Fruit fly (Drosophila melanogaster): ENCODE results near the gene mtm.

The mtm gene

dm6 chr2L:6070656-6071231 is 33.9 kb upstream of the mtm start, which contains the start of the genes CG9154 and Kr-h2 (continued):
- no peak for TF ChIP-seq chif (GFP tag; optimal IDR thresholded peaks at IDR 0.05)
- no peak for TF ChIP-seq da (GFP tag; optimal IDR thresholded peaks at IDR 0.05)
- peak; percentile 44; the same call in 2 of the 3 replicates for TF ChIP-seq Doc3 (GFP tag; IDR thresholded peaks at IDR 0.05; ENCODE audit: partially characterized antibody)
- peak; percentile 42 for TF ChIP-seq CG17186 (GFP tag; optimal IDR thresholded peaks at IDR 0.05)
- TF ChIP-seq pan (optimal IDR thresholded peaks at IDR 0.05), result no peak
- peak in 1 of 2 experiments; percentile 41 for TF ChIP-seq pan (GFP tag; optimal IDR thresholded peaks at IDR 0.05 in 1 of 2, IDR thresholded peaks at IDR 0.05 in 1 of 2)
- peak; percentile 47 for TF ChIP-seq CG7839 (tag; optimal IDR thresholded peaks at IDR 0.05)
- TF ChIP-seq Fer1 (GFP tag; optimal IDR thresholded peaks at IDR 0.05), result peak; percentile 5
- TF ChIP-seq CG34224 (GFP tag; IDR thresholded peaks at IDR 0.05; ENCODE audit: partially characterized antibody), result peak; percentile 57
- TF ChIP-seq B-H2 (GFP tag; optimal IDR thresholded peaks at IDR 0.05), result peak; percentile 48
- no peak for TF ChIP-seq CG12236 (GFP tag; optimal IDR thresholded peaks at IDR 0.05)
- TF ChIP-seq CG16813 (GFP tag; IDR thresholded peaks at IDR 0.05; ENCODE audit: partially characterized antibody), result peak; percentile 73
- TF ChIP-seq Vsx1 (GFP tag; optimal IDR thresholded peaks at IDR 0.05), result no peak
- TF ChIP-seq CG10267 (tag; optimal IDR thresholded peaks at IDR 0.05), result peak; percentile 57
- TF ChIP-seq hb (GFP tag; IDR thresholded peaks at IDR 0.05; ENCODE audit: partially characterized antibody), result peak; percentile 59; the same call in 1 of the 3 replicates
- TF ChIP-seq CG8924 (tag; optimal IDR thresholded peaks at IDR 0.05), result peak; percentile 47
- peak; percentile 34 for TF ChIP-seq CG30020 (tag; optimal IDR thresholded peaks at IDR 0.05)
- TF ChIP-seq trem (tag; optimal IDR thresholded peaks at IDR 0.05), result peak; percentile 73
- peak; percentile 23 for TF ChIP-seq CG4424 (GFP tag; optimal IDR thresholded peaks at IDR 0.05)
- no peak for TF ChIP-seq tup (GFP tag; optimal IDR thresholded peaks at IDR 0.05)
- TF ChIP-seq Chrac-16 (GFP tag; optimal IDR thresholded peaks at IDR 0.05), result peak; percentile 3
- no peak for TF ChIP-seq CG4282 (GFP tag; optimal IDR thresholded peaks at IDR 0.05)

- peak; percentile 90 for TF ChIP-seq hbn (GFP tag; IDR thresholded peaks at IDR 0.05; ENCODE audit: partially characterized antibody)
- no peak for TF ChIP-seq dati (GFP tag; IDR thresholded peaks at IDR 0.05)
- peak; percentile 35 for TF ChIP-seq CG1603 (tag; optimal IDR thresholded peaks at IDR 0.05)
- TF ChIP-seq Ets65A (GFP tag), result no peak
- no peak for TF ChIP-seq bigmax (GFP tag; optimal IDR thresholded peaks at IDR 0.05)
- TF ChIP-seq BEAF-32 (GFP tag; optimal IDR thresholded peaks at IDR 0.05), result peak; percentile 86
- TF ChIP-seq dysf (GFP tag; IDR thresholded peaks at IDR 0.05), result no peak
- no peak for TF ChIP-seq CG13296 (GFP tag; optimal IDR thresholded peaks at IDR 0.05)
- peak; percentile 6 for TF ChIP-seq CG12659 (GFP tag; optimal IDR thresholded peaks at IDR 0.05)
- TF ChIP-seq sisA (GFP tag; IDR thresholded peaks at IDR 0.05), result no peak
- TF ChIP-seq CG17612 (GFP tag; IDR thresholded peaks at IDR 0.05), result no peak
- no peak for TF ChIP-seq Hr39 (optimal IDR thresholded peaks at IDR 0.05)
- peak; percentile 95 for TF ChIP-seq Sry-δ (GFP tag; optimal IDR thresholded peaks at IDR 0.05)
- no peak for TF ChIP-seq CG2678 (tag; optimal IDR thresholded peaks at IDR 0.05)
- no peak for TF ChIP-seq CG13775 (GFP tag; optimal IDR thresholded peaks at IDR 0.05)
- no peak for TF ChIP-seq Hr3 (GFP tag; optimal IDR thresholded peaks at IDR 0.05)
- no peak for TF ChIP-seq HLH3B (GFP tag; IDR thresholded peaks at IDR 0.05)
- TF ChIP-seq CG17186 (GFP tag; optimal IDR thresholded peaks at IDR 0.05), result no peak
- TF ChIP-seq Fer2 (tag; optimal IDR thresholded peaks at IDR 0.05), result no peak
- no peak for TF ChIP-seq bowl (GFP tag; IDR thresholded peaks at IDR 0.05)
- peak in 1 of 2 experiments; percentile 54 for TF ChIP-seq crp (GFP tag; optimal IDR thresholded peaks at IDR 0.05)
- no peak for TF ChIP-seq p53 (GFP tag; optimal IDR thresholded peaks at IDR 0.05)
- no peak for TF ChIP-seq D19A (tag; optimal IDR thresholded peaks at IDR 0.05)
- no peak for TF ChIP-seq CG17829 (tag; optimal IDR thresholded peaks at IDR 0.05)
- TF ChIP-seq phol (tag; optimal IDR thresholded peaks at IDR 0.05), result peak; percentile 18
- TF ChIP-seq CG12769 (tag; optimal IDR thresholded peaks at IDR 0.05), result no peak
- TF ChIP-seq CG4617 (GFP tag; optimal IDR thresholded peaks at IDR 0.05; ENCODE audit: borderline replicate concordance), result peak; percentile 61
Measured at dm6 chr2L:6068544-6069251, 31.9 kb upstream of the mtm start, which contains the start of the genes CG9150 and Pfdn1. Gene CG9150 (minus strand): TSS chr2L:6068594. Gene Pfdn1 (plus strand): TSS chr2L:6069079.

Data from whole organism, embryonic.